Fruit fly (Drosophila melanogaster) whole organism, wandering third instar larva: ENCODE measurements around the gene CG14207.

Experiments used
- Abd-B ChIP-seq: fragments of >200 bp; optimal IDR thresholded peaks from 2 replicates; lab custom pipeline; 2017; ENCODE audit warnings: missing biosample characterization, missing genetic modification characterization
- CG32264 ChIP-seq: fragments of 200-800 bp; sonication (Bioruptor generic); optimal IDR thresholded peaks from 2 replicates; lab custom pipeline; 2016; ENCODE audit warnings: missing biosample characterization, missing genetic modification characterization
- CG9705 ChIP-seq: fragments of 200-800 bp; sonication (Bioruptor generic); optimal IDR thresholded peaks from 2 replicates; lab custom pipeline; 2018; ENCODE audit warnings: missing biosample characterization, mild to moderate bottlenecking, missing genetic modification characterization
- CrebA ChIP-seq: fragments of 200-800 bp; sonication (Bioruptor generic); optimal IDR thresholded peaks from 2 replicates; lab custom pipeline; 2016; ENCODE audit warnings: missing biosample characterization, mild to moderate bottlenecking, missing genetic modification characterization, borderline replicate concordance
- Dfd ChIP-seq: fragments of >200 bp; optimal IDR thresholded peaks from 2 replicates; lab custom pipeline; 2017; ENCODE audit warnings: missing biosample characterization, missing genetic modification characterization
- Dif ChIP-seq: fragments of 200-275, 200-300 bp; sonication (Bioruptor generic); optimal IDR thresholded peaks from 2 replicates; lab custom pipeline; 2018; ENCODE audit warnings: missing biosample characterization, missing genetic modification characterization; ENCODE audit not compliant: partially characterized antibody
- GATAd ChIP-seq: sonication (Bioruptor generic); optimal IDR thresholded peaks from 2 replicates; lab custom pipeline; 2016; ENCODE audit warnings: missing biosample characterization, missing genetic modification characterization
- Hnf4 ChIP-seq: fragments of 200-800 bp; sonication (Bioruptor generic); optimal IDR thresholded peaks from 2 replicates; lab custom pipeline; 2016; ENCODE audit warnings: missing biosample characterization, mild to moderate bottlenecking, missing genetic modification characterization
- Hr78 ChIP-seq: fragments of >200 bp; optimal IDR thresholded peaks from 2 replicates; lab custom pipeline; 2017; ENCODE audit warnings: missing biosample characterization, missing genetic modification characterization
- Hr83 ChIP-seq: fragments of 200-300 bp; sonication (Bioruptor generic); optimal IDR thresholded peaks from 2 replicates; lab custom pipeline; 2016; ENCODE audit warnings: missing biosample characterization, mild to moderate bottlenecking, missing genetic modification characterization, moderate library complexity; ENCODE audit not compliant: poor library complexity, severe bottlenecking
- Jra ChIP-seq: sonication (Bioruptor generic); optimal IDR thresholded peaks from 2 replicates; lab custom pipeline; 2016; ENCODE audit warnings: missing biosample characterization, missing genetic modification characterization
- N ChIP-seq: fragments of >200 bp; optimal IDR thresholded peaks from 2 replicates; lab custom pipeline; 2018; ENCODE audit warnings: missing biosample characterization, missing external identifiers, missing genetic modification characterization
- OdsH ChIP-seq: fragments of 200-800 bp; sonication (Bioruptor generic); optimal IDR thresholded peaks from 2 replicates; lab custom pipeline; 2016; ENCODE audit warnings: missing biosample characterization, mild to moderate bottlenecking, missing genetic modification characterization
- Sp1 ChIP-seq: fragments of 200-800 bp; sonication (Bioruptor generic); optimal IDR thresholded peaks from 3 replicates; lab custom pipeline; 2019; ENCODE audit warnings: missing biosample characterization, mild to moderate bottlenecking, missing genetic modification characterization, moderate library complexity
- Vsx2 ChIP-seq: fragments of 200-300, 225-300 bp; sonication (Bioruptor generic); optimal IDR thresholded peaks from 2 replicates; lab custom pipeline; 2018; ENCODE audit warnings: missing biosample characterization, missing genetic modification characterization; ENCODE audit not compliant: partially characterized antibody
- br ChIP-seq: fragments of 200-800 bp; sonication (Bioruptor generic); optimal IDR thresholded peaks from 2 replicates; lab custom pipeline; 2016; ENCODE audit warnings: missing biosample characterization, missing genetic modification characterization
- brk ChIP-seq: fragments of 200-800 bp; sonication (Bioruptor generic); optimal IDR thresholded peaks from 2 replicates; lab custom pipeline; 2016; ENCODE audit warnings: missing biosample characterization, mild to moderate bottlenecking, missing genetic modification characterization
- dl ChIP-seq, 2 experiments: fragments of 175-275, 200-275 bp in 1 of 2; fragments of 200-275 bp in 1 of 2; sonication (Bioruptor generic); optimal IDR thresholded peaks; lab custom pipeline; 2018; ENCODE audit warnings: mild to moderate bottlenecking in 2 of 2, missing biosample characterization in 2 of 2, missing genetic modification characterization in 2 of 2, moderate library complexity in 2 of 2; ENCODE audit not compliant: partially characterized antibody in 2 of 2, insufficient read depth in 1 of 2
- ey ChIP-seq: fragments of 200-800 bp; sonication (Bioruptor generic); optimal IDR thresholded peaks from 2 replicates; lab custom pipeline; 2016; ENCODE audit warnings: missing biosample characterization, missing genetic modification characterization
- foxo ChIP-seq, 2 experiments: fragments of 200-800 bp; sonication (Bioruptor generic); optimal IDR thresholded peaks; 2 replicates in 1 of 2; 3 replicates in 1 of 2; lab custom pipeline; 2016 to 2017; ENCODE audit warnings: missing biosample characterization in 2 of 2, missing genetic modification characterization in 2 of 2
- fru ChIP-seq: fragments of 200-800 bp; sonication (Bioruptor generic); optimal IDR thresholded peaks from 3 replicates; lab custom pipeline; 2016; ENCODE audit warnings: missing biosample characterization, mild to moderate bottlenecking, missing genetic modification characterization
- h ChIP-seq: fragments of 200-800 bp; sonication (Bioruptor generic); optimal IDR thresholded peaks from 3 replicates; lab custom pipeline; 2016; ENCODE audit warnings: missing biosample characterization, mild to moderate bottlenecking, missing genetic modification characterization
- jim ChIP-seq: fragments of 175-275, 200-325 bp; sonication (Bioruptor generic); optimal IDR thresholded peaks from 2 replicates; lab custom pipeline; 2016; ENCODE audit warnings: missing biosample characterization, mild to moderate bottlenecking, missing genetic modification characterization
- lola ChIP-seq: fragments of >200 bp; optimal IDR thresholded peaks from 2 replicates; lab custom pipeline; 2017; ENCODE audit warnings: missing biosample characterization, missing genetic modification characterization
- pan ChIP-seq: fragments of >200 bp; optimal IDR thresholded peaks from 2 replicates; lab custom pipeline; 2017
- psq ChIP-seq: fragments of 200-800 bp; sonication (Bioruptor generic); optimal IDR thresholded peaks from 3 replicates; lab custom pipeline; 2017; ENCODE audit warnings: missing biosample characterization, mild to moderate bottlenecking, missing genetic modification characterization, moderate library complexity
- rgr ChIP-seq: fragments of 200-800 bp; sonication (Bioruptor generic); optimal IDR thresholded peaks from 3 replicates; lab custom pipeline; 2016; ENCODE audit warnings: missing biosample characterization, mild to moderate bottlenecking, missing genetic modification characterization
- sv ChIP-seq: fragments of 200-800 bp; sonication (Bioruptor generic); optimal IDR thresholded peaks from 3 replicates; lab custom pipeline; 2016; ENCODE audit warnings: missing biosample characterization, missing genetic modification characterization
- tai ChIP-seq: sonication (Bioruptor generic); optimal IDR thresholded peaks from 2 replicates; lab custom pipeline; 2016; ENCODE audit warnings: missing biosample characterization, missing genetic modification characterization
- woc ChIP-seq: sonication (Bioruptor generic); optimal IDR thresholded peaks from 2 replicates; lab custom pipeline; 2016; ENCODE audit warnings: missing biosample characterization, mild to moderate bottlenecking, missing genetic modification characterization

CG14207 gene

dm6 chrX:19608042-19608609, 3.1 kb downstream of the CG14207 start:
- TF ChIP-seq Sp1 (GFP tag; lab: Kevin White, UChicago) (peak; percentile 2), h (GFP tag; lab: Kevin White, UChicago) (peak; percentile 16), ey (no peak), OdsH (GFP tag; lab: Kevin White, UChicago) (peak; percentile 22), psq (GFP tag; lab: Kevin White, UChicago) (peak; percentile 79)
- TF ChIP-seq, all 38 proteins: peak for 4

DNA sequence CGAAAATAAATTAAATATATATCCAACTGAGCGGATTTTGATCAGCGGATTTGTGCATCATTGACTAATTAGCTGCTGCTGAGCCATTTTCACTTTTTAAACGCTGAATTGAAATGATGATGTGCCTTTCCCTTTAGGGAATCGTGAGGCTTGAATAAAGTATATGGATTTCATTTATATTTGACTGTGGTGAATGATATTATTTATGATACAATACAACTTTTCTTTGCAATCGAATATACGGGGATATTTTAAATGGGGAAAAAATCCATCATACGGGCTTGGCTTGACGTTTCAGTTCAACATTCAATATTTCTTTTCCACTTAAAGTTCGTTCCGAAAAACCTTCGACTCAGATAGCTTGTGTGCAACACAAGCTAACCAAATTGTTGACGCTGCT, 6.2 kb downstream of the CG14207 start, which contains the start of the genes Shawn and Tyler:
Shawn (plus strand) TSS at position 301 of the 400 bp plus-strand sequence.
Tyler (plus strand) TSS at position 301 of the 400 bp plus-strand sequence.
- TF ChIP-seq Hr83, result no peak
- no peak for TF ChIP-seq br
- no peak for TF ChIP-seq Hnf4 (GFP tag; lab: Kevin White, UChicago)
- no peak for TF ChIP-seq jim (GFP tag; lab: Kevin White, UChicago)
- no peak for TF ChIP-seq Vsx2 (GFP tag; lab: Kevin White, UChicago)
- no peak for TF ChIP-seq psq (GFP tag; lab: Kevin White, UChicago)
- no peak for TF ChIP-seq CG9705 (GFP tag; lab: Kevin White, UChicago)
- no peak for TF ChIP-seq fru (GFP tag; lab: Kevin White, UChicago)
- TF ChIP-seq lola (GFP tag; lab: Kevin White, UChicago), result no peak

- TF ChIP-seq woc, result no peak
- peak; percentile 62 for TF ChIP-seq CG9705 (GFP tag; lab: Kevin White, UChicago)
- TF ChIP-seq GATAd (GFP tag; lab: Kevin White, UChicago), result no peak
- TF ChIP-seq Sp1 (GFP tag; lab: Kevin White, UChicago), result peak; percentile 59
- no peak for TF ChIP-seq jim (GFP tag; lab: Kevin White, UChicago)
- TF ChIP-seq Dfd, result no peak
- TF ChIP-seq rgr (GFP tag; lab: Kevin White, UChicago), result peak; percentile 60
- no peak for TF ChIP-seq N (GFP tag; lab: Kevin White, UChicago)
- TF ChIP-seq Abd-B, result no peak
- no peak for TF ChIP-seq fru (GFP tag; lab: Kevin White, UChicago)
Observed at dm6 chrX:19613473-19613872, 8.5 kb downstream of the CG14207 start.

dm6 chrX:19615990-19616663, 11.1 kb downstream of the CG14207 start, which contains the start of gene CG14210:
CG14210 (plus strand) TSS chrX:19616196.
- no peak for TF ChIP-seq woc
- TF ChIP-seq, all 38 proteins: peak for 0

dm6 chrX:19618183-19618740, 13.3 kb downstream of the CG14207 start, which contains the start of the genes Pstk and Tim9b:
Pstk (minus strand) TSS chrX:19618537.
Tim9b (minus strand) TSS chrX:19618537.
- TF ChIP-seq dl (GFP tag; optimal IDR thresholded peaks at IDR 0.05; lab: Kevin White, UChicago; ENCODE audit: insufficient read depth in 1 of 2, partially characterized antibody in 2 of 2), result no peak
- no peak for TF ChIP-seq Sp1 (GFP tag; lab: Kevin White, UChicago)
- TF ChIP-seq CrebA, result no peak
- no peak for TF ChIP-seq GATAd (GFP tag; lab: Kevin White, UChicago)
- no peak for TF ChIP-seq lola (GFP tag; lab: Kevin White, UChicago)
- no peak for TF ChIP-seq Jra
- TF ChIP-seq jim (GFP tag; lab: Kevin White, UChicago), result no peak

DNA sequence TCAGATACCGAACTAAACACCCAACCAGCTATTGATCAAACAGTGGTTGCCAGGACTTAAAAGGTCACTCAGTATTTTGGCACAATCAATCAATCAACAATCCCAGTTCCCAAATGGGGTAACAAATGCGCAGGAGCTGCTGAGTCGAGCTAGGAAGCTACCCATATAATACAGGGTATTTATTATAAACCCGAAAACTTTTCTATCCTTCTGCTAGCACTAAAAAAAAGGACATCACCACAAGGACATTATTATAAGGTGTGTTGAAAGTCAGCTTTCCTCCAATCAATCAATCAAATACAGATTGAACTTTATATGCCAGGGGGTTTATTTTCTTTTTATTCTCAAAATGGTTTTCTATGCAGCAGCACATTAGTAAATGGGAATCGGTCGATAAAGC, 16.1 kb downstream of the CG14207 start, which contains the start of gene CG14221:
CG14221 (minus strand) TSS at position 101 of the 400 bp plus-strand sequence.
- TF ChIP-seq CG32264 (no peak), h (GFP tag; lab: Kevin White, UChicago) (no peak), Dif (GFP tag; lab: Kevin White, UChicago) (no peak), Vsx2 (GFP tag; lab: Kevin White, UChicago) (no peak), Sp1 (GFP tag; lab: Kevin White, UChicago) (no peak), Hr83 (no peak), tai (GFP tag; lab: Kevin White, UChicago) (no peak), pan (no peak), Hr78 (GFP tag; lab: Kevin White, UChicago) (no peak), sv (GFP tag; lab: Kevin White, UChicago) (no peak), CG9705 (GFP tag; lab: Kevin White, UChicago) (no peak), OdsH (GFP tag; lab: Kevin White, UChicago) (no peak), CrebA (no peak), GATAd (GFP tag; lab: Kevin White, UChicago) (no peak), br (no peak), foxo (GFP tag; optimal IDR thresholded peaks at IDR 0.05; lab: Kevin White, UChicago) (no peak), rgr (GFP tag; lab: Kevin White, UChicago) (no peak), Abd-B (no peak), N (GFP tag; lab: Kevin White, UChicago) (no peak), brk (no peak)
